Fruit fly (Drosophila melanogaster): Measurements from ENCODE around the gene Fum4.

The Fum4 gene

dm6 chr2L:10143334-10143733 lies 48.0 kb downstream of the Fum4 start (continued):
- peak; percentile 74 for TF ChIP-seq Meics (GFP tag; optimal IDR thresholded peaks at IDR 0.05)
- no peak for TF ChIP-seq chinmo (GFP tag; IDR thresholded peaks at IDR 0.05; ENCODE audit: partially characterized antibody)
- TF ChIP-seq CG4328 (GFP tag; optimal IDR thresholded peaks at IDR 0.05) = peak; percentile 26
- peak; percentile 24 for TF ChIP-seq Max (GFP tag; optimal IDR thresholded peaks at IDR 0.05)
- no peak for TF ChIP-seq bowl (GFP tag; IDR thresholded peaks at IDR 0.05)
- no peak for TF ChIP-seq twi (tag; optimal IDR thresholded peaks at IDR 0.05)
- no peak for TF ChIP-seq CG4854 (GFP tag; optimal IDR thresholded peaks at IDR 0.05)
- no peak for TF ChIP-seq MESR4 (GFP tag; optimal IDR thresholded peaks at IDR 0.05)
- peak; percentile 36 for TF ChIP-seq CG5180 (GFP tag; optimal IDR thresholded peaks at IDR 0.05)
- peak; percentile 52 for TF ChIP-seq CG31365 (tag; optimal IDR thresholded peaks at IDR 0.05)
- TF ChIP-seq emc (GFP tag; optimal IDR thresholded peaks at IDR 0.05) = no peak
- no peak for TF ChIP-seq org-1 (GFP tag; optimal IDR thresholded peaks at IDR 0.05)
- peak; percentile 55 for TF ChIP-seq MTF-1 (GFP tag; optimal IDR thresholded peaks at IDR 0.05; ENCODE audit: borderline replicate concordance)
- TF ChIP-seq CG17829 (tag; optimal IDR thresholded peaks at IDR 0.05) = peak; percentile 28
- TF ChIP-seq Med (GFP tag) = peak; percentile 88
- no peak for TF ChIP-seq CG10321 (GFP tag; IDR thresholded peaks at IDR 0.05)
- no peak for TF ChIP-seq CG12236 (GFP tag; optimal IDR thresholded peaks at IDR 0.05)
- no peak for TF ChIP-seq CG9215 (GFP tag; IDR thresholded peaks at IDR 0.05)
- peak; percentile 83 for TF ChIP-seq Fer1 (GFP tag; optimal IDR thresholded peaks at IDR 0.05)
- TF ChIP-seq scrt (GFP tag; optimal IDR thresholded peaks at IDR 0.05) = peak; percentile 52
- no peak for TF ChIP-seq wdn (GFP tag; IDR thresholded peaks at IDR 0.05)
- no peak for TF ChIP-seq psq (GFP tag; optimal IDR thresholded peaks at IDR 0.05)
- TF ChIP-seq chm (GFP tag; IDR thresholded peaks at IDR 0.05) = no peak
- TF ChIP-seq Gsc (GFP tag; IDR thresholded peaks at IDR 0.05) = no peak
- TF ChIP-seq CHES-1-like (GFP tag; optimal IDR thresholded peaks at IDR 0.05) = no peak
- TF ChIP-seq dati (GFP tag; IDR thresholded peaks at IDR 0.05) = no peak
- TF ChIP-seq CkIIα-i1 (GFP tag; IDR thresholded peaks at IDR 0.05) = no peak
- no peak for TF ChIP-seq CG15479 (GFP tag; optimal IDR thresholded peaks at IDR 0.05)
- no peak for TF ChIP-seq CG2129 (GFP tag; IDR thresholded peaks at IDR 0.05; ENCODE audit: partially characterized antibody)
- no peak for TF ChIP-seq CG13287 (GFP tag; IDR thresholded peaks at IDR 0.05; ENCODE audit: partially characterized antibody)
- peak; percentile 73 for TF ChIP-seq CG34376 (GFP tag; optimal IDR thresholded peaks at IDR 0.05)
- no peak for TF ChIP-seq CG8765 (GFP tag; IDR thresholded peaks at IDR 0.05)
- TF ChIP-seq CG8478 (optimal IDR thresholded peaks at IDR 0.05) = peak; percentile 63
- peak; percentile 53 for TF ChIP-seq CG13775 (GFP tag; optimal IDR thresholded peaks at IDR 0.05)
- no peak for TF ChIP-seq lbe (GFP tag; optimal IDR thresholded peaks at IDR 0.05)
- TF ChIP-seq CG12299 (tag; optimal IDR thresholded peaks at IDR 0.05) = no peak
- no peak for TF ChIP-seq CG16813 (GFP tag; IDR thresholded peaks at IDR 0.05; ENCODE audit: partially characterized antibody)
- TF ChIP-seq D19A (tag; optimal IDR thresholded peaks at IDR 0.05) = no peak
- peak; percentile 10 for TF ChIP-seq CG4424 (GFP tag; optimal IDR thresholded peaks at IDR 0.05)
- no peak for TF ChIP-seq CG6683 (GFP tag; optimal IDR thresholded peaks at IDR 0.05)
- TF ChIP-seq Atf-2 (GFP tag; optimal IDR thresholded peaks at IDR 0.05) = no peak
- TF ChIP-seq bab2 (GFP tag; optimal IDR thresholded peaks at IDR 0.05) = no peak
- TF ChIP-seq Pdp1 (GFP tag; optimal IDR thresholded peaks at IDR 0.05) = peak in 1 of 2 experiments; percentile 99
- TF ChIP-seq rib (GFP tag; IDR thresholded peaks at IDR 0.05) = no peak
- peak; percentile 14 for TF ChIP-seq CG33213 (GFP tag; optimal IDR thresholded peaks at IDR 0.05)
- 0 out of 2 replicates have a peak, but pooled peaks have one; percentile 35 for TF ChIP-seq nerfin-2 (GFP tag; IDR thresholded peaks at IDR 0.05; ENCODE audit: partially characterized antibody)
- TF ChIP-seq gro (GFP tag; optimal IDR thresholded peaks at IDR 0.05) = no peak
- peak; percentile 52; the same call in 2 of the 3 replicates for TF ChIP-seq sr (GFP tag; IDR thresholded peaks at IDR 0.05)
- TF ChIP-seq CG8388 (GFP tag; optimal IDR thresholded peaks at IDR 0.05) = no peak
- TF ChIP-seq fd96Cb (tag; optimal IDR thresholded peaks at IDR 0.05) = peak; percentile 5
- peak; percentile 56 for TF ChIP-seq MBD-R2 (GFP tag; IDR thresholded peaks at IDR 0.05)

Measured in whole organism, embryonic.